Fruit fly (Drosophila melanogaster): ENCODE measurements around the gene Trissin.

- no peak for TF ChIP-seq ranshi (GFP tag; IDR thresholded peaks at IDR 0.05)
- no peak for TF ChIP-seq CG6175 (GFP tag; IDR thresholded peaks at IDR 0.05)
- TF ChIP-seq dan (GFP tag; IDR thresholded peaks at IDR 0.05): no peak
- TF ChIP-seq CG6791 (GFP tag; IDR thresholded peaks at IDR 0.05; ENCODE audit: partially characterized antibody): no peak
- TF ChIP-seq phol (tag; optimal IDR thresholded peaks at IDR 0.05): no peak
- no peak for TF ChIP-seq nmo (GFP tag; optimal IDR thresholded peaks at IDR 0.05)
- TF ChIP-seq crp (GFP tag; optimal IDR thresholded peaks at IDR 0.05): no peak
- no peak for TF ChIP-seq Dll (GFP tag; IDR thresholded peaks at IDR 0.05; ENCODE audit: partially characterized antibody)
- no peak for TF ChIP-seq Blimp-1 (GFP tag; optimal IDR thresholded peaks at IDR 0.05)
These were observed 39.0 kb downstream of the Trissin start for dm6 chr3R:15446149-15446548.
